Worm (Caenorhabditis elegans) whole organism, L1 larva: ENCODE measurements around the gene ipmk-1.
A peak's percentile ranks its signal among the peaks of the same experiment; 100 is the strongest.

Experiments
- C04F5.9 ChIP-seq: sonication (generic microtip); optimal IDR thresholded peaks from 2 replicates; lab custom pipeline; 2016; ENCODE audit warnings: missing genetic modification characterization, missing compliant biosample characterization
- C34B4.2 ChIP-seq: sonication (generic microtip); optimal IDR thresholded peaks from 2 replicates; lab custom pipeline; 2017; ENCODE audit warnings: mild to moderate bottlenecking, missing genetic modification characterization, missing compliant biosample characterization
- F16B12.6 ChIP-seq: fragments of 150-350 bp; optimal IDR thresholded peaks from 2 replicates; lab custom pipeline; 2014; ENCODE audit warnings: missing biosample characterization, missing genetic modification characterization
- Y116A8C.19 ChIP-seq: sonication (generic microtip); optimal IDR thresholded peaks from 2 replicates; lab custom pipeline; 2016; ENCODE audit warnings: missing compliant biosample characterization, missing genetic modification characterization, borderline replicate concordance
- aha-1 ChIP-seq: fragments of 150-350 bp; optimal IDR thresholded peaks from 2 replicates; lab custom pipeline; 2014; ENCODE audit warnings: missing biosample characterization, missing genetic modification characterization
- alr-1 ChIP-seq: fragments of 200-800 bp; sonication (Bioruptor generic); optimal IDR thresholded peaks from 2 replicates; lab custom pipeline; 2018; ENCODE audit warnings: borderline replicate concordance, mild to moderate bottlenecking, missing genetic modification characterization, missing compliant biosample characterization
- aly-2 ChIP-seq: fragments of 150-350 bp; optimal IDR thresholded peaks from 2 replicates; lab custom pipeline; 2014; ENCODE audit warnings: missing biosample characterization, missing genetic modification characterization
- blmp-1 ChIP-seq: fragments of 150-350 bp; optimal IDR thresholded peaks from 2 replicates; lab custom pipeline; 2014; ENCODE audit warnings: missing biosample characterization, missing genetic modification characterization
- ceh-63 ChIP-seq: fragments of 200-800 bp; sonication (Bioruptor generic); optimal IDR thresholded peaks from 2 replicates; lab custom pipeline; 2018; ENCODE audit warnings: mild to moderate bottlenecking, missing genetic modification characterization, missing compliant biosample characterization
- ceh-8 ChIP-seq: fragments of 200-800 bp; sonication (Bioruptor generic); optimal IDR thresholded peaks from 2 replicates; lab custom pipeline; 2018; ENCODE audit warnings: mild to moderate bottlenecking, missing genetic modification characterization, moderate library complexity, missing compliant biosample characterization
- ceh-82 ChIP-seq, 3 experiments: fragments of 150-350 bp in 1 of 3; sonication (generic microtip) in 2 of 3; optimal IDR thresholded peaks; 2 replicates each; lab custom pipeline; 2014 to 2017; ENCODE audit warnings: missing biosample characterization in 3 of 3, missing genetic modification characterization in 3 of 3
- ceh-88 ChIP-seq: fragments of 200-800 bp; sonication (Bioruptor generic); IDR thresholded peaks from 2 replicates; pipeline ENCODE4 v1.3.6; 2022; ENCODE audit warnings: missing genetic modification characterization, missing compliant biosample characterization
- ceh-90 ChIP-seq: sonication (generic microtip); optimal IDR thresholded peaks from 2 replicates; lab custom pipeline; 2016; ENCODE audit warnings: missing genetic modification characterization, missing compliant biosample characterization
- dpl-1 ChIP-seq, 3 experiments: fragments of 150-350 bp in 2 of 3; sonication (generic microtip) in 1 of 3; optimal IDR thresholded peaks; 2 replicates each; lab custom pipeline; 2014 to 2017; ENCODE audit warnings: missing biosample characterization in 3 of 3, missing genetic modification characterization in 3 of 3, missing genetic modification reagents in 3 of 3
- dsc-1 ChIP-seq: sonication (generic microtip); optimal IDR thresholded peaks from 2 replicates; lab custom pipeline; 2016; ENCODE audit warnings: mild to moderate bottlenecking, missing genetic modification characterization, missing compliant biosample characterization
- efl-1 ChIP-seq, 4 experiments: fragments of 150-350 bp; optimal IDR thresholded peaks in 3 of 4; peaks in 1 of 4; 1 replicate in 1 of 4; 2 replicates in 3 of 4; lab custom pipeline; 2014; ENCODE audit warnings: missing biosample characterization in 2 of 4, missing genetic modification characterization in 2 of 4, missing genetic modification reagents in 2 of 4
- egl-13 ChIP-seq: sonication (generic microtip); optimal IDR thresholded peaks from 2 replicates; lab custom pipeline; 2016; ENCODE audit warnings: missing genotype, missing genetic modification reagents, missing genetic modification characterization, missing compliant biosample characterization
- egl-27 ChIP-seq, 2 experiments: fragments of 150-350 bp in 1 of 2; sonication (generic microtip); optimal IDR thresholded peaks; 3 replicates each; lab custom pipeline; 2017 to 2018; ENCODE audit warnings: missing biosample characterization in 2 of 2, missing genetic modification characterization in 2 of 2, missing genetic modification reagents in 2 of 2
- elt-3 ChIP-seq, 6 experiments: fragments of 150-350 bp in 1 of 6; sonication (generic microtip); optimal IDR thresholded peaks; 2 replicates each; lab custom pipeline; 2017 to 2018; ENCODE audit warnings: missing biosample characterization in 6 of 6, missing genetic modification characterization in 6 of 6, inconsistent platforms in 1 of 6
- fkh-10 ChIP-seq: sonication (generic microtip); optimal IDR thresholded peaks from 2 replicates; lab custom pipeline; 2017; ENCODE audit warnings: missing biosample characterization, missing genetic modification reagents, missing genetic modification characterization
- fkh-8 ChIP-seq: sonication (generic microtip); optimal IDR thresholded peaks from 2 replicates; lab custom pipeline; 2016; ENCODE audit warnings: mild to moderate bottlenecking, missing genetic modification characterization, missing compliant biosample characterization
- hlh-17 ChIP-seq: fragments of 200-800 bp; sonication (Bioruptor generic); optimal IDR thresholded peaks from 2 replicates; lab custom pipeline; 2018; ENCODE audit warnings: missing genetic modification characterization, mild to moderate bottlenecking, missing compliant biosample characterization, moderate library complexity, borderline replicate concordance
- irx-1 ChIP-seq: sonication (generic microtip); optimal IDR thresholded peaks from 2 replicates; lab custom pipeline; 2016; ENCODE audit warnings: missing genetic modification characterization, missing compliant biosample characterization
- isw-1 ChIP-seq: fragments of 200-800 bp; sonication (Bioruptor generic); IDR thresholded peaks from 2 replicates; pipeline ENCODE4 v1.3.6; 2022; ENCODE audit warnings: missing genetic modification characterization, missing compliant biosample characterization
- lin-13 ChIP-seq: fragments of 150-350 bp; optimal IDR thresholded peaks from 2 replicates; lab custom pipeline; 2014; ENCODE audit warnings: missing biosample characterization, missing genetic modification reagents, missing genetic modification characterization
- lin-14 ChIP-seq: fragments of 200-800 bp; sonication (Bioruptor generic); optimal IDR thresholded peaks from 2 replicates; lab custom pipeline; 2018; ENCODE audit warnings: mild to moderate bottlenecking, missing genetic modification characterization, moderate library complexity, missing compliant biosample characterization
- lin-15B ChIP-seq: fragments of 150-350 bp; sonication (generic microtip); optimal IDR thresholded peaks from 3 replicates; lab custom pipeline; 2014; ENCODE audit warnings: missing biosample characterization, missing genetic modification characterization
- lin-35 ChIP-seq, 2 experiments: fragments of 150-350 bp; optimal IDR thresholded peaks; 2 replicates each; lab custom pipeline; 2014; ENCODE audit warnings: missing biosample characterization in 2 of 2, missing genetic modification characterization in 2 of 2, missing genetic modification reagents in 2 of 2
- lir-3 ChIP-seq: sonication (generic microtip); optimal IDR thresholded peaks from 2 replicates; lab custom pipeline; 2016; ENCODE audit warnings: mild to moderate bottlenecking, missing genetic modification characterization, moderate library complexity, missing compliant biosample characterization; ENCODE audit not compliant: poor library complexity
- lsy-2 ChIP-seq, 2 experiments: fragments of 150-350 bp; optimal IDR thresholded peaks; 2 replicates each; lab custom pipeline; 2014; ENCODE audit warnings: missing biosample characterization in 2 of 2, missing genetic modification characterization in 2 of 2
- mab-9 ChIP-seq: fragments of 200-800 bp; sonication (Bioruptor generic); IDR thresholded peaks from 2 replicates; pipeline ENCODE4 v1.3.6; 2022; ENCODE audit warnings: missing genetic modification reagents, missing genetic modification characterization, missing compliant biosample characterization
- mdl-1 ChIP-seq, 2 experiments: fragments of 150-350 bp; optimal IDR thresholded peaks; 2 replicates each; lab custom pipeline; 2014 to 2017; ENCODE audit warnings: missing biosample characterization in 2 of 2, missing genetic modification characterization in 2 of 2, inconsistent platforms in 1 of 2
- mef-2 ChIP-seq: fragments of 150-350 bp; optimal IDR thresholded peaks from 2 replicates; lab custom pipeline; 2014; ENCODE audit warnings: missing biosample characterization, missing genetic modification characterization
- mep-1 ChIP-seq: fragments of 150-350 bp; optimal IDR thresholded peaks from 2 replicates; lab custom pipeline; 2014; ENCODE audit warnings: missing biosample characterization, missing genetic modification characterization
- nhr-19 ChIP-seq: fragments of 200-800 bp; sonication (Bioruptor generic); conservative IDR thresholded peaks from 2 replicates; pipeline ENCODE4 v1.3.6; 2022; ENCODE audit warnings: missing genetic modification characterization, missing compliant biosample characterization
- nhr-237 ChIP-seq: fragments of 150-350 bp; optimal IDR thresholded peaks from 2 replicates; lab custom pipeline; 2014; ENCODE audit warnings: missing biosample characterization, missing genetic modification characterization
- nhr-28 ChIP-seq: fragments of 150-350 bp; optimal IDR thresholded peaks from 2 replicates; lab custom pipeline; 2014; ENCODE audit warnings: missing biosample characterization, missing genetic modification characterization
- nhr-76 ChIP-seq: sonication (generic microtip); optimal IDR thresholded peaks from 2 replicates; lab custom pipeline; 2017; ENCODE audit warnings: missing biosample characterization, missing genetic modification characterization
- nhr-90 ChIP-seq: sonication (generic microtip); optimal IDR thresholded peaks from 2 replicates; lab custom pipeline; 2016; ENCODE audit warnings: mild to moderate bottlenecking, missing genetic modification characterization, missing compliant biosample characterization; ENCODE audit not compliant: poor library complexity
- pqm-1 ChIP-seq: sonication (generic microtip); optimal IDR thresholded peaks from 3 replicates; lab custom pipeline; 2017; ENCODE audit warnings: missing biosample characterization, missing genetic modification characterization
- rnt-1 ChIP-seq: sonication (generic microtip); optimal IDR thresholded peaks from 2 replicates; lab custom pipeline; 2016; ENCODE audit warnings: mild to moderate bottlenecking, missing genetic modification characterization, moderate library complexity, missing compliant biosample characterization
- snu-23 ChIP-seq: sonication (generic microtip); optimal IDR thresholded peaks from 2 replicates; lab custom pipeline; 2016; ENCODE audit warnings: missing genetic modification characterization, missing compliant biosample characterization
- swsn-7 ChIP-seq: sonication (generic microtip); optimal IDR thresholded peaks from 2 replicates; lab custom pipeline; 2016; ENCODE audit warnings: missing genetic modification characterization, missing compliant biosample characterization
- tlp-1 ChIP-seq: fragments of 150-350 bp; optimal IDR thresholded peaks from 2 replicates; lab custom pipeline; 2014; ENCODE audit warnings: missing biosample characterization, missing genetic modification characterization
- unc-130 ChIP-seq: fragments of 150-350 bp; optimal IDR thresholded peaks from 2 replicates; lab custom pipeline; 2017; ENCODE audit warnings: missing biosample characterization, missing genetic modification characterization, inconsistent platforms
- unc-30 ChIP-seq: sonication (generic microtip); optimal IDR thresholded peaks from 2 replicates; lab custom pipeline; 2017; ENCODE audit warnings: missing biosample characterization, missing genetic modification characterization
- unc-86 ChIP-seq: sonication (generic microtip); optimal IDR thresholded peaks from 2 replicates; lab custom pipeline; 2016; ENCODE audit warnings: missing genetic modification characterization, missing compliant biosample characterization
- vab-15 ChIP-seq: sonication (generic microtip); optimal IDR thresholded peaks from 2 replicates; lab custom pipeline; 2017; ENCODE audit warnings: missing genotype, mild to moderate bottlenecking, missing genetic modification characterization, missing compliant biosample characterization
- ztf-11 ChIP-seq, 2 experiments: sonication (generic microtip); optimal IDR thresholded peaks; 2 replicates each; lab custom pipeline; 2016 to 2017; ENCODE audit warnings: missing genetic modification characterization in 2 of 2, missing biosample characterization in 1 of 2, missing compliant biosample characterization in 1 of 2

The ipmk-1 gene

ce11 chrIV:12583181-12583580, 35.3 kb downstream of the ipmk-1 start (continued):
- TF ChIP-seq egl-27 (tag; optimal IDR thresholded peaks at IDR 0.05; lab: Kevin White, UChicago): no peak
- TF ChIP-seq efl-1 (optimal IDR thresholded peaks at IDR 0.05; lab: Kevin White, UChicago): no peak
- TF ChIP-seq efl-1 (GFP tag; optimal IDR thresholded peaks at IDR 0.05 in 1 of 2; lab: Kevin White, UChicago): no peak
- TF ChIP-seq aly-2: no peak
- no peak for TF ChIP-seq egl-13 (tag; lab: Kevin White, UChicago)
- TF ChIP-seq lin-15B (tag; lab: Kevin White, UChicago): no peak
- no peak for TF ChIP-seq ceh-63 (GFP tag; lab: Kevin White, UChicago)
- no peak for TF ChIP-seq lir-3 (tag; lab: Kevin White, UChicago)
- no peak for TF ChIP-seq Y116A8C.19 (tag; lab: Kevin White, UChicago)
- no peak for TF ChIP-seq lsy-2 (tag; optimal IDR thresholded peaks at IDR 0.05; lab: Kevin White, UChicago)
- no peak for TF ChIP-seq lin-13 (GFP tag; lab: Kevin White, UChicago)
- TF ChIP-seq unc-86: no peak
- no peak for TF ChIP-seq nhr-19 (GFP tag; lab: Robert Waterston, UW)
- TF ChIP-seq ceh-88 (GFP tag; lab: Robert Waterston, UW): no peak
- no peak for TF ChIP-seq ztf-11 (tag; optimal IDR thresholded peaks at IDR 0.05; lab: Kevin White, UChicago)
- TF ChIP-seq mef-2: no peak
- no peak for TF ChIP-seq elt-3 (tag; optimal IDR thresholded peaks at IDR 0.05; lab: Kevin White, UChicago)
- TF ChIP-seq aha-1 (tag; lab: Kevin White, UChicago): no peak
- no peak for TF ChIP-seq tlp-1 (tag; lab: Kevin White, UChicago)
- TF ChIP-seq unc-130: no peak
- TF ChIP-seq F16B12.6 (tag; lab: Kevin White, UChicago): no peak
- no peak for TF ChIP-seq ceh-90 (tag; lab: Kevin White, UChicago)
- no peak for TF ChIP-seq C34B4.2
- no peak for TF ChIP-seq nhr-237 (tag; lab: Kevin White, UChicago)
- no peak for TF ChIP-seq unc-30 (tag; lab: Kevin White, UChicago)
- TF ChIP-seq swsn-7 (tag; lab: Kevin White, UChicago): peak; percentile 27
- no peak for TF ChIP-seq C04F5.9 (tag; lab: Kevin White, UChicago)
- no peak for TF ChIP-seq dsc-1
- TF ChIP-seq pqm-1 (tag; lab: Kevin White, UChicago): no peak
- TF ChIP-seq blmp-1 (tag; lab: Kevin White, UChicago): no peak
- no peak for TF ChIP-seq hlh-17
- no peak for TF ChIP-seq nhr-90 (tag; lab: Kevin White, UChicago)
- TF ChIP-seq irx-1 (tag; lab: Kevin White, UChicago): no peak
- no peak for TF ChIP-seq mab-9 (GFP tag; lab: Robert Waterston, UW)
- TF ChIP-seq ceh-8 (GFP tag; lab: Kevin White, UChicago): no peak
- TF ChIP-seq vab-15 (tag; lab: Kevin White, UChicago): no peak
- TF ChIP-seq mep-1 (tag; lab: Kevin White, UChicago): no peak
- no peak for TF ChIP-seq nhr-76 (tag; lab: Kevin White, UChicago)

ce11 chrIV:12584146-12584545, 36.2 kb downstream of the ipmk-1 start:
- TF ChIP-seq swsn-7 (tag; lab: Kevin White, UChicago) (peak; percentile 21), snu-23 (GFP tag; lab: Kevin White, UChicago) (peak; percentile 19), lin-15B (tag; lab: Kevin White, UChicago) (no peak), lin-14 (GFP tag; lab: Kevin White, UChicago) (peak; percentile 91), mdl-1 (tag; optimal IDR thresholded peaks at IDR 0.05; lab: Kevin White, UChicago) (no peak), rnt-1 (tag; lab: Kevin White, UChicago) (no peak), lin-35 (GFP tag; optimal IDR thresholded peaks at IDR 0.05; lab: Kevin White, UChicago) (peak in 1 of 2 experiments; percentile 33), alr-1 (tag; lab: Kevin White, UChicago) (no peak), mep-1 (tag; lab: Kevin White, UChicago) (peak; percentile 34), efl-1 (optimal IDR thresholded peaks at IDR 0.05; lab: Kevin White, UChicago) (no peak), efl-1 (GFP tag; optimal IDR thresholded peaks at IDR 0.05 in 1 of 2; lab: Kevin White, UChicago) (peak in 1 of 2 experiments; percentile 11), dpl-1 (GFP tag; optimal IDR thresholded peaks at IDR 0.05; lab: Kevin White, UChicago) (peak in 1 of 3 experiments; percentile 1), fkh-10 (peak; percentile 63), isw-1 (GFP tag; lab: Robert Waterston, UW) (peak; percentile 26), unc-86 (peak; percentile 36), ceh-82 (tag; optimal IDR thresholded peaks at IDR 0.05; lab: Kevin White, UChicago) (peak in 1 of 3 experiments; percentile 45), fkh-8 (peak; percentile 65), unc-130 (no peak), nhr-28 (tag; lab: Kevin White, UChicago) (no peak)
